Worm (Caenorhabditis elegans) whole organism, L2 larva: ENCODE results near the gene clec-149.

Source experiments
- C34F6.9 ChIP-seq: fragments of 150-350 bp; optimal IDR thresholded peaks from 2 replicates; lab custom pipeline; 2014; ENCODE audit warnings: missing biosample characterization, missing genetic modification characterization
- F13H6.1 ChIP-seq: sonication (generic microtip); optimal IDR thresholded peaks from 2 replicates; lab custom pipeline; 2016; ENCODE audit warnings: missing genetic modification characterization, missing compliant biosample characterization
- R02D3.7 ChIP-seq: fragments of 150-350 bp; optimal IDR thresholded peaks from 2 replicates; lab custom pipeline; 2014; ENCODE audit warnings: missing biosample characterization, missing genetic modification characterization
- Y55F3AM.14 ChIP-seq: fragments of 200-800 bp; sonication (Bioruptor generic); optimal IDR thresholded peaks from 2 replicates; lab custom pipeline; 2018; ENCODE audit warnings: mild to moderate bottlenecking, missing genetic modification characterization, missing compliant biosample characterization
- ZK546.5 ChIP-seq: sonication (generic microtip); optimal IDR thresholded peaks from 2 replicates; lab custom pipeline; 2017; ENCODE audit warnings: missing biosample characterization, missing genetic modification characterization
- alr-1 ChIP-seq: fragments of 150-350 bp; optimal IDR thresholded peaks from 2 replicates; lab custom pipeline; 2014; ENCODE audit warnings: missing biosample characterization, missing genetic modification characterization
- aly-2 ChIP-seq: fragments of 150-350 bp; optimal IDR thresholded peaks from 2 replicates; lab custom pipeline; 2014; ENCODE audit warnings: missing biosample characterization, missing genetic modification characterization
- ama-1 ChIP-seq: fragments of 150-350 bp; optimal IDR thresholded peaks from 2 replicates; lab custom pipeline; 2018; ENCODE audit warnings: inconsistent platforms
- blmp-1 ChIP-seq: sonication (generic microtip); optimal IDR thresholded peaks from 2 replicates; lab custom pipeline; 2017; ENCODE audit warnings: missing genetic modification characterization, mild to moderate bottlenecking, missing compliant biosample characterization, antibody characterized with exemption, moderate library complexity; ENCODE audit not compliant: insufficient read depth
- ceh-16 ChIP-seq: fragments of 150-350 bp; optimal IDR thresholded peaks from 2 replicates; lab custom pipeline; 2014; ENCODE audit warnings: missing biosample characterization, missing genetic modification characterization
- ceh-82 ChIP-seq: fragments of 150-350 bp; optimal IDR thresholded peaks from 2 replicates; lab custom pipeline; 2014; ENCODE audit warnings: missing biosample characterization, missing genetic modification characterization
- crh-2 ChIP-seq: sonication (generic microtip); optimal IDR thresholded peaks from 2 replicates; lab custom pipeline; 2017; ENCODE audit warnings: missing biosample characterization, missing genetic modification characterization
- dmd-4 ChIP-seq: sonication (generic microtip); optimal IDR thresholded peaks from 2 replicates; lab custom pipeline; 2017; ENCODE audit warnings: missing biosample characterization, missing genetic modification characterization
- egl-27 ChIP-seq: sonication (generic microtip); optimal IDR thresholded peaks from 3 replicates; lab custom pipeline; 2017; ENCODE audit warnings: missing biosample characterization, missing genetic modification reagents, missing genetic modification characterization
- elt-1 ChIP-seq: fragments of 150-350 bp; optimal IDR thresholded peaks from 2 replicates; lab custom pipeline; 2014; ENCODE audit warnings: missing biosample characterization, missing genetic modification characterization
- elt-3 ChIP-seq: sonication (generic microtip); optimal IDR thresholded peaks from 2 replicates; lab custom pipeline; 2017; ENCODE audit warnings: missing biosample characterization, missing genetic modification characterization
- fos-1 ChIP-seq: fragments of 150-350 bp; optimal IDR thresholded peaks from 2 replicates; lab custom pipeline; 2014; ENCODE audit warnings: missing biosample characterization, missing genetic modification characterization
- gmeb-1 ChIP-seq: fragments of 150-350 bp; optimal IDR thresholded peaks from 2 replicates; lab custom pipeline; 2014; ENCODE audit warnings: missing biosample characterization, missing genetic modification characterization
- lin-11 ChIP-seq: fragments of 150-350 bp; sonication (generic microtip); optimal IDR thresholded peaks from 2 replicates; lab custom pipeline; 2014; ENCODE audit warnings: missing biosample characterization, missing genetic modification characterization, inconsistent platforms, mixed read lengths
- lin-13 ChIP-seq: fragments of 150-350 bp; optimal IDR thresholded peaks from 2 replicates; lab custom pipeline; 2014; ENCODE audit warnings: missing biosample characterization, missing genetic modification reagents, missing genetic modification characterization
- lin-39 ChIP-seq: fragments of 150-350 bp; optimal IDR thresholded peaks from 2 replicates; lab custom pipeline; 2014; ENCODE audit warnings: missing biosample characterization, missing genetic modification reagents, missing genetic modification characterization
- lsy-2 ChIP-seq, 2 experiments: fragments of 150-350 bp in 1 of 2; sonication (generic microtip) in 1 of 2; optimal IDR thresholded peaks; 2 replicates each; lab custom pipeline; 2014 to 2017; ENCODE audit warnings: missing biosample characterization in 2 of 2, missing genetic modification characterization in 2 of 2
- mab-5 ChIP-seq: fragments of 150-350 bp; optimal IDR thresholded peaks from 2 replicates; lab custom pipeline; 2014; ENCODE audit warnings: missing biosample characterization, missing genetic modification characterization
- mbf-1 ChIP-seq: sonication (generic microtip); optimal IDR thresholded peaks from 2 replicates; lab custom pipeline; 2017; ENCODE audit warnings: missing biosample characterization, missing genetic modification characterization
- mdl-1 ChIP-seq, 2 experiments: fragments of 150-350 bp in 1 of 2; sonication (generic microtip) in 1 of 2; optimal IDR thresholded peaks; 2 replicates each; lab custom pipeline; 2017; ENCODE audit warnings: missing biosample characterization in 2 of 2, missing genetic modification characterization in 2 of 2
- nhr-10 ChIP-seq: sonication (generic microtip); optimal IDR thresholded peaks from 2 replicates; lab custom pipeline; 2017; ENCODE audit warnings: missing biosample characterization, missing genetic modification characterization
- nhr-11 ChIP-seq: fragments of 150-350 bp; optimal IDR thresholded peaks from 2 replicates; lab custom pipeline; 2014; ENCODE audit warnings: missing biosample characterization, missing genetic modification characterization
- nhr-12 ChIP-seq: fragments of 150-350 bp; optimal IDR thresholded peaks from 2 replicates; lab custom pipeline; 2014; ENCODE audit warnings: missing biosample characterization, missing genetic modification characterization
- nhr-129 ChIP-seq: fragments of 150-350 bp; optimal IDR thresholded peaks from 2 replicates; lab custom pipeline; 2014; ENCODE audit warnings: missing biosample characterization, missing genetic modification characterization
- nhr-21 ChIP-seq: fragments of 150-350 bp; optimal IDR thresholded peaks from 2 replicates; lab custom pipeline; 2014; ENCODE audit warnings: missing biosample characterization, missing genetic modification characterization
- nhr-23 ChIP-seq: fragments of 150-350 bp; optimal IDR thresholded peaks from 2 replicates; lab custom pipeline; 2014; ENCODE audit warnings: missing biosample characterization, missing genetic modification reagents, missing genetic modification characterization
- nhr-237 ChIP-seq: fragments of 150-350 bp; optimal IDR thresholded peaks from 2 replicates; lab custom pipeline; 2014; ENCODE audit warnings: missing biosample characterization, missing genetic modification characterization
- nhr-25 ChIP-seq: fragments of 150-350 bp; sonication (generic microtip); optimal IDR thresholded peaks from 3 replicates; lab custom pipeline; 2014; ENCODE audit warnings: missing biosample characterization, missing genetic modification characterization
- nhr-6 ChIP-seq: fragments of 150-350 bp; optimal IDR thresholded peaks from 2 replicates; lab custom pipeline; 2014; ENCODE audit warnings: missing biosample characterization, missing genetic modification characterization
- nhr-77 ChIP-seq: fragments of 150-350 bp; optimal IDR thresholded peaks from 2 replicates; lab custom pipeline; 2014; ENCODE audit warnings: missing biosample characterization, missing genetic modification characterization
- peb-1 ChIP-seq: fragments of 150-350 bp; optimal IDR thresholded peaks from 2 replicates; lab custom pipeline; 2014; ENCODE audit warnings: missing biosample characterization, missing genetic modification characterization
- sem-4 ChIP-seq: fragments of 150-350 bp; optimal IDR thresholded peaks from 2 replicates; lab custom pipeline; 2014; ENCODE audit warnings: missing biosample characterization, missing genetic modification reagents, missing genetic modification characterization
- skn-1 ChIP-seq: sonication (generic microtip); optimal IDR thresholded peaks from 2 replicates; lab custom pipeline; 2017; ENCODE audit warnings: missing biosample characterization, missing genetic modification characterization
- sma-3 ChIP-seq: sonication (generic microtip); optimal IDR thresholded peaks from 2 replicates; lab custom pipeline; 2016; ENCODE audit warnings: missing genetic modification reagents, missing genetic modification characterization, missing compliant biosample characterization
- sma-9 ChIP-seq, 2 experiments: fragments of 150-350 bp in 1 of 2; sonication (generic microtip) in 1 of 2; optimal IDR thresholded peaks; 2 replicates each; lab custom pipeline; 2014 to 2016; ENCODE audit warnings: missing genetic modification characterization in 2 of 2, mild to moderate bottlenecking in 1 of 2, missing biosample characterization in 1 of 2, missing compliant biosample characterization in 1 of 2, missing genetic modification reagents in 1 of 2, moderate library complexity in 1 of 2
- snpc-4 ChIP-seq: fragments of 150-350 bp; optimal IDR thresholded peaks from 2 replicates; lab custom pipeline; 2014; ENCODE audit warnings: missing biosample characterization, missing genetic modification characterization
- unc-39 ChIP-seq: fragments of 150-350 bp; optimal IDR thresholded peaks from 2 replicates; lab custom pipeline; 2014; ENCODE audit warnings: missing biosample characterization, missing genetic modification characterization
- unc-55 ChIP-seq: fragments of 150-350 bp; sonication (generic microtip); optimal IDR thresholded peaks from 3 replicates; lab custom pipeline; 2014; ENCODE audit warnings: missing biosample characterization, missing genetic modification reagents, missing genetic modification characterization
- unc-62 ChIP-seq: fragments of 150-350 bp; optimal IDR thresholded peaks from 2 replicates; lab custom pipeline; 2014; ENCODE audit warnings: missing biosample characterization, missing genetic modification reagents, missing genetic modification characterization
- zag-1 ChIP-seq: fragments of 150-350 bp; optimal IDR thresholded peaks from 2 replicates; lab custom pipeline; 2014; ENCODE audit warnings: missing biosample characterization, missing genetic modification characterization
- ztf-1 ChIP-seq: fragments of 200-800 bp; sonication (Bioruptor generic); conservative IDR thresholded peaks from 2 replicates; pipeline ENCODE4 v1.3.6; 2022; ENCODE audit warnings: missing genetic modification characterization, missing compliant biosample characterization
- ztf-11 ChIP-seq: sonication (generic microtip); optimal IDR thresholded peaks from 2 replicates; lab custom pipeline; 2017; ENCODE audit warnings: missing biosample characterization, missing genetic modification characterization
- ztf-4 ChIP-seq: fragments of 150-350 bp; optimal IDR thresholded peaks from 2 replicates; lab custom pipeline; 2014; ENCODE audit warnings: missing biosample characterization, missing genetic modification characterization

The clec-149 gene

DNA sequence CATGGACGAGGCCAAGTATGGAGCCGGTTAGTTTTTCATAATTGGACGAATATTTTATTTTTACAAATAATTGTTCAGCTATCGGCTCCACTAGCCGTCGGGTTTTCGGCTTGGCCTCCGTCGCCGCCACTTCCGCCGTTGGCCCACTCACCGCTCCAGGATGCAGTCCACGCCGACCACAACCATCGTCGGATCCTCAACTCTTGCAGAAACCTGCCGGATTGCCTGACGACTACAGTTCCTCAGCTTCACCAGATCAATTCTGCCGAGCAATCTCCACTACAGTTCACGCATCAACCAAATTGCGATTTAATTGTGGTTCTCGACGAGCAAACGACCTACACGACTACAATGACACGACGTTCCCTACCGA, 11.4 kb downstream of the clec-149 start:
- TF ChIP-seq nhr-6 (tag; lab: Kevin White, UChicago) (no peak), Y55F3AM.14 (GFP tag; lab: Kevin White, UChicago) (peak; percentile 14)
- TF ChIP-seq, all 48 proteins: peak for 1

DNA sequence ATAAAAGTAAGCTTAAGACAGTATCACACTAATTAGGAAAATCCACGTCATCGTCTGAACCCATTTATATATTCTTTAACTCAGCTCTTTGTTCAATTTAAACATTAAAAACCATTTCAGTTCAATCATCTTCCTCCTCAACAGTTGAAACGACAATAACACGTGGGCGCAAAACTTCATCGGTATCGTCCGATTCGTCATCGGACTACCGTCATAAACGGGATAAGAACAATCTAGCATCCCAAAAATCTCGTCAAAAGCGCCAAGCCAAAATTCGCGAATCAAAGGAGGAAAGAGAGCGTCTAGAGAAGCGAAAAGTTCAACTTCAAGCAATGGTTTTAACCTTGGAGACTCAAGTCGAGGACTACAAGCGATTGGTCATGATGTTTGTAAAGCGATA, 12.2 kb downstream of the clec-149 start:
- TF ChIP-seq egl-27 (tag; lab: Kevin White, UChicago) (no peak), lsy-2 (tag; optimal IDR thresholded peaks at IDR 0.05; lab: Kevin White, UChicago) (no peak), ama-1 (lab: Kevin White, UChicago) (peak; percentile 30), nhr-25 (tag; lab: Kevin White, UChicago) (no peak), nhr-10 (tag; lab: Kevin White, UChicago) (no peak)

DNA sequence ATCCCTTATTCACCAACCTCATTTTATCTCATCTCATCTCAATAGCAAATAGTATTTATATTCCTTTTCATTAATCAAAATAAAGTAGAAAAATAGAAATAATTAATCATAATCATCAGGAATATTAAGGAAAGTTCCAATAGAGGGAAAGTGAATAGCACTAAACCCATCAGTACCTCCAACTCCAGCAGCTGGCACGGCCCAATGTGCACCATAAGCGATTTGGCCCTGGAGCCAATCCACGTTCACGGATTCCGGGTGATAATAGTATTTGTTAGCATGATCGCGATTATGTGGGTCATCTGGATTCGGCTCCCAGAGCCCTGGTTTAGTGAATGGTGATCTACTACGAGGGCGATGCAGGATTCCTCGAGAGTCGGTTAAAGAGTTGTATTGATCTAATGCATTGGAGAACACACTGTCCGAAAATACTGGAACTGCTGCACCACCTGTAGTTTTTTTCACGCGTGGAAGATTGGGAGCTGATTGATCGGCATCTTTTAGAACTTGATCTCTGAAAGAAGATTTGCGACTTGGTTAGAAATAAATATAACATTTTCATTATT, 12.8 kb downstream of the clec-149 start:
- TF ChIP-seq dmd-4 (tag; lab: Kevin White, UChicago) (no peak), aly-2 (no peak), nhr-23 (tag; lab: Kevin White, UChicago) (no peak), ztf-11 (tag; lab: Kevin White, UChicago) (no peak), nhr-77 (tag; lab: Kevin White, UChicago) (no peak), ztf-1 (GFP tag; lab: Robert Waterston, UW) (no peak), ama-1 (lab: Kevin White, UChicago) (peak; percentile 94), nhr-25 (tag; lab: Kevin White, UChicago) (peak; percentile 76), blmp-1 (tag; lab: Kevin White, UChicago) (peak; percentile 10), mdl-1 (tag; optimal IDR thresholded peaks at IDR 0.05; lab: Kevin White, UChicago) (peak; percentile 33 to 57), elt-1 (tag; lab: Kevin White, UChicago) (no peak), Y55F3AM.14 (GFP tag; lab: Kevin White, UChicago) (peak; percentile 97), zag-1 (tag; lab: Kevin White, UChicago) (peak; percentile 3), gmeb-1 (tag; lab: Kevin White, UChicago) (peak; percentile 33), skn-1 (tag; lab: Kevin White, UChicago) (peak; percentile 38), snpc-4 (tag; lab: Kevin White, UChicago) (no peak), lsy-2 (tag; optimal IDR thresholded peaks at IDR 0.05; lab: Kevin White, UChicago) (peak; percentile 55 to 60), ceh-82 (tag; lab: Kevin White, UChicago) (peak; percentile 20), lin-13 (peak; percentile 63), lin-39 (no peak), nhr-129 (tag; lab: Kevin White, UChicago) (peak; percentile 61), nhr-21 (tag; lab: Kevin White, UChicago) (peak; percentile 79), unc-39 (tag; lab: Kevin White, UChicago) (peak; percentile 74), ZK546.5 (tag; lab: Kevin White, UChicago) (no peak), ztf-4 (tag; lab: Kevin White, UChicago) (peak; percentile 87), unc-62 (GFP tag; lab: Kevin White, UChicago) (no peak), egl-27 (tag; lab: Kevin White, UChicago) (peak; percentile 49), crh-2 (peak; percentile 55), fos-1 (tag; lab: Kevin White, UChicago) (peak; percentile 28), elt-3 (tag; lab: Kevin White, UChicago) (no peak), lin-11 (tag; lab: Kevin White, UChicago) (no peak), nhr-237 (tag; lab: Kevin White, UChicago) (no peak), C34F6.9 (no peak), F13H6.1 (tag; lab: Kevin White, UChicago) (peak; percentile 54), sma-9 (GFP tag; optimal IDR thresholded peaks at IDR 0.05; lab: Kevin White, UChicago) (peak; percentile 61), sma-9 (tag; optimal IDR thresholded peaks at IDR 0.05; lab: Kevin White, UChicago) (no peak), unc-55 (GFP tag; lab: Kevin White, UChicago) (peak; percentile 43), nhr-11 (tag; lab: Kevin White, UChicago) (no peak), nhr-10 (tag; lab: Kevin White, UChicago) (no peak), alr-1 (tag; lab: Kevin White, UChicago) (no peak), peb-1 (tag; lab: Kevin White, UChicago) (no peak), ceh-16 (tag; lab: Kevin White, UChicago) (no peak), sem-4 (tag; lab: Kevin White, UChicago) (no peak), sma-3 (peak; percentile 78), mab-5 (tag; lab: Kevin White, UChicago) (peak; percentile 59), mbf-1 (tag; lab: Kevin White, UChicago) (peak; percentile 32), nhr-12 (no peak), R02D3.7 (tag; lab: Kevin White, UChicago) (no peak), nhr-6 (tag; lab: Kevin White, UChicago) (peak; percentile 66)
